Fruit fly (Drosophila melanogaster): ENCODE measurements around the gene Acsf3.

Acsf3 gene

DNA sequence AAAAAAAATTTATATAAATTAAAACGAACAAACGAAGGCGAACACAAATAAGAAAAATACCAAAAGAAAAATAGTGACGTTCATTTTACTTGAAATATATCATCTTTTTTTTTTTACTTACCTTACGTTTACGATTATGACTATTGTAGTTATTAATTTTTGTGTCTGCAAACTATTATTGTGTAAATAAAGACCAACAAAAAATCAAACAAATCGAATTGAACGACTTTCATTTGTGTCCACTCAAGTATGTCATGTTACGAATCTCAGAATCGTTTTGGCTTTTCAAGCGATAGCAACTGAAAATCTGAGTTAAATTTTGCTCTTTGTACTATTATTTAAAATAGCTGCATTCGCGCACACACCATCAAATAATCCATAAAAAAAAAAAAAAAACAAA lies at the start of gene Acsf3:
Gene Acsf3, plus strand, starts transcription at position 301 of the 400 bp plus-strand sequence.
- TF ChIP-seq Fer3 (tag; optimal IDR thresholded peaks at IDR 0.05) = no peak
- TF ChIP-seq CG11247 (GFP tag; IDR thresholded peaks at IDR 0.05) = no peak
- TF ChIP-seq CG10431 (GFP tag; optimal IDR thresholded peaks at IDR 0.05) = no peak
- TF ChIP-seq Pdp1 (GFP tag; optimal IDR thresholded peaks at IDR 0.05) = no peak
- TF ChIP-seq MBD-R2 (GFP tag; IDR thresholded peaks at IDR 0.05) = no peak
- no peak for TF ChIP-seq tx (GFP tag; optimal IDR thresholded peaks at IDR 0.05)
- TF ChIP-seq CG31224 (GFP tag; IDR thresholded peaks at IDR 0.05) = no peak
- no peak for TF ChIP-seq peb (GFP tag; IDR thresholded peaks at IDR 0.05)
- TF ChIP-seq CG12236 (GFP tag; optimal IDR thresholded peaks at IDR 0.05) = no peak
- TF ChIP-seq Bgb (GFP tag; IDR thresholded peaks at IDR 0.05; ENCODE audit: partially characterized antibody) = no peak
- no peak for TF ChIP-seq CG10654 (GFP tag; optimal IDR thresholded peaks at IDR 0.05)
- no peak for TF ChIP-seq CG7839 (tag; optimal IDR thresholded peaks at IDR 0.05)
- no peak for TF ChIP-seq lbe (GFP tag; optimal IDR thresholded peaks at IDR 0.05)
- TF ChIP-seq croc (GFP tag; conservative IDR thresholded peaks at IDR 0.05) = no peak
- TF ChIP-seq bowl (GFP tag; IDR thresholded peaks at IDR 0.05) = no peak
- TF ChIP-seq CG3847 (GFP tag; IDR thresholded peaks at IDR 0.05) = no peak
- TF ChIP-seq CG6791 (GFP tag; IDR thresholded peaks at IDR 0.05; ENCODE audit: partially characterized antibody) = no peak
- no peak for TF ChIP-seq wdn (GFP tag; IDR thresholded peaks at IDR 0.05)
- TF ChIP-seq Ets65A (GFP tag) = no peak

DNA sequence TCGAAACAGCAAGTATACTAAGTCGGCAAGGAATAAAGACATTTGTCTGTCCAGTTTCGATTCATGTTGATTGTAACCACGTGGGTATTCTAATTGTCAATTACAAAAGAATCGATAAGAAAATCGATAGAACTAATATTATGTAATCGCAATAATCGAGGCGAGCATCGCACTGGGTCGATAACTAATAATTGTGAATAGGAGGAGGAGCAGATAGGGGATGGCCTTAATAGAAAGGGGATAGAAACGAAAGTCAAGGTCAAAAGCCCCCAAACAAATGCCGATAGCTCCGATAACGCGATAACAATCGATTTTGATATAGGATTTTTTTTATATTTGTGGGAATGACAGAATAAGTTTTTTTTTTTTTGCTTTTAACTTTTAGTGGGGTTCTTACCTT lies 43.9 kb upstream of the Acsf3 start:
- TF ChIP-seq Dll (GFP tag; IDR thresholded peaks at IDR 0.05; ENCODE audit: partially characterized antibody) = peak; percentile 48; the same call in 1 of the 4 replicates
- no peak for TF ChIP-seq CG15479 (GFP tag; optimal IDR thresholded peaks at IDR 0.05)
- TF ChIP-seq Sin3A (optimal IDR thresholded peaks at IDR 0.05) = no peak
- no peak for TF ChIP-seq peb (GFP tag; IDR thresholded peaks at IDR 0.05)
- peak; percentile 66 for TF ChIP-seq sens (GFP tag)
- TF ChIP-seq CG14860 (GFP tag; IDR thresholded peaks at IDR 0.05; ENCODE audit: partially characterized antibody) = 0 out of 3 replicates have a peak, but pooled peaks have one; percentile 37
- TF ChIP-seq Elba2 (GFP tag; optimal IDR thresholded peaks at IDR 0.05) = peak; percentile 26
- no peak for TF ChIP-seq CG17829 (tag; optimal IDR thresholded peaks at IDR 0.05)
- TF ChIP-seq CG13775 (GFP tag; optimal IDR thresholded peaks at IDR 0.05) = no peak
- TF ChIP-seq so (GFP tag; IDR thresholded peaks at IDR 0.05) = no peak
- TF ChIP-seq Dref (GFP tag; IDR thresholded peaks at IDR 0.05) = peak; percentile 58
- peak; percentile 65; the same call in 1 of the 2 replicates for TF ChIP-seq nerfin-2 (GFP tag; IDR thresholded peaks at IDR 0.05; ENCODE audit: partially characterized antibody)
- peak; percentile 4 for TF ChIP-seq BEAF-32 (GFP tag; optimal IDR thresholded peaks at IDR 0.05)
- no peak for TF ChIP-seq hth (optimal IDR thresholded peaks at IDR 0.05)
- TF ChIP-seq CG16815 (GFP tag; optimal IDR thresholded peaks at IDR 0.05) = no peak
- TF ChIP-seq ato (GFP tag; IDR thresholded peaks at IDR 0.05; ENCODE audit: partially characterized antibody) = 0 out of 2 replicates have a peak, but pooled peaks have one; percentile 24
- no peak for TF ChIP-seq salm (tag; optimal IDR thresholded peaks at IDR 0.05)
- no peak for TF ChIP-seq cg (GFP tag; optimal IDR thresholded peaks at IDR 0.05)
- TF ChIP-seq inv (GFP tag; IDR thresholded peaks at IDR 0.05; ENCODE audit: partially characterized antibody) = 0 out of 2 replicates have a peak, but pooled peaks have one; percentile 36
- TF ChIP-seq Lpt (GFP tag; optimal IDR thresholded peaks at IDR 0.05) = no peak
- TF ChIP-seq jing (GFP tag; optimal IDR thresholded peaks at IDR 0.05) = no peak
- TF ChIP-seq HLH4C (GFP tag; IDR thresholded peaks at IDR 0.05; ENCODE audit: partially characterized antibody) = peak; percentile 67
- peak; percentile 22 for TF ChIP-seq stwl (tag; optimal IDR thresholded peaks at IDR 0.05)
- TF ChIP-seq CG16813 (GFP tag; IDR thresholded peaks at IDR 0.05; ENCODE audit: partially characterized antibody) = peak; percentile 56; the same call in 2 of the 3 replicates
- peak in 1 of 2 experiments; percentile 92 for TF ChIP-seq Pdp1 (GFP tag; optimal IDR thresholded peaks at IDR 0.05)
- TF ChIP-seq CG8290 (GFP tag; optimal IDR thresholded peaks at IDR 0.05) = peak; percentile 43
- no peak for TF ChIP-seq CG8290 (tag; optimal IDR thresholded peaks at IDR 0.05)
- TF ChIP-seq D (optimal IDR thresholded peaks at IDR 0.05) = no peak
- TF ChIP-seq D (GFP tag; optimal IDR thresholded peaks at IDR 0.05) = no peak
- no peak for TF ChIP-seq psq (GFP tag; optimal IDR thresholded peaks at IDR 0.05)
- TF ChIP-seq CG9932 (GFP tag; IDR thresholded peaks at IDR 0.05) = no peak
- peak; percentile 43; the same call in 1 of the 2 replicates for TF ChIP-seq Bgb (GFP tag; IDR thresholded peaks at IDR 0.05; ENCODE audit: partially characterized antibody)
- TF ChIP-seq CTCF (GFP tag; optimal IDR thresholded peaks at IDR 0.05) = no peak
- peak; percentile 70 for TF ChIP-seq bbx (GFP tag; IDR thresholded peaks at IDR 0.05; ENCODE audit: partially characterized antibody)
- TF ChIP-seq org-1 (GFP tag; optimal IDR thresholded peaks at IDR 0.05) = no peak
